Fruit fly (Drosophila melanogaster) ovary, adult (tissue): ENCODE measurements around the gene CG14427.

ENCODE experiments used
- CG17801 ChIP-seq: fragments of 200-800 bp; optimal IDR thresholded peaks from 2 replicates; lab custom pipeline; 2019; ENCODE audit warnings: missing biosample characterization, mild to moderate bottlenecking, missing genetic modification characterization, moderate library complexity; ENCODE audit not compliant: partially characterized antibody

Gene CG14427

dm6 chrX:7040205-7040866 lies at the start of gene CG14427:
TSS of gene CG14427 (plus strand) at chrX:7040603.
- TF ChIP-seq CG17801 (GFP tag; lab: Kevin White, UChicago), result no peak

dm6 chrX:6991286-6991685 lies 49.1 kb upstream of the CG14427 start, which contains the start of gene ogre:
TSS of gene ogre (minus strand) at chrX:6991318.
- TF ChIP-seq CG17801 (GFP tag; lab: Kevin White, UChicago), result no peak

dm6 chrX:6993350-6993749 lies 47.1 kb upstream of the CG14427 start, which contains the start of gene Inx7:
TSS of gene Inx7 (minus strand) at chrX:6993612.
- TF ChIP-seq CG17801 (GFP tag; lab: Kevin White, UChicago), result no peak

- TF ChIP-seq CG17801 (GFP tag; lab: Kevin White, UChicago), result peak; percentile 35
Measured at dm6 chrX:6993753-6994152, 46.6 kb upstream of the CG14427 start.

dm6 chrX:6994473-6995179 lies 45.8 kb upstream of the CG14427 start:
- TF ChIP-seq CG17801 (GFP tag; lab: Kevin White, UChicago), result no peak

dm6 chrX:6995258-6995657 lies 45.1 kb upstream of the CG14427 start:
- TF ChIP-seq CG17801 (GFP tag; lab: Kevin White, UChicago), result no peak

dm6 chrX:6996130-6996529 lies 44.3 kb upstream of the CG14427 start:
- no peak for TF ChIP-seq CG17801 (GFP tag; lab: Kevin White, UChicago)

- TF ChIP-seq CG17801 (GFP tag; lab: Kevin White, UChicago), result no peak
Measured at dm6 chrX:6996965-6997652, 43.3 kb upstream of the CG14427 start.

- peak; percentile 22 for TF ChIP-seq CG17801 (GFP tag; lab: Kevin White, UChicago)
Measured at dm6 chrX:6997653-6998491, 42.5 kb upstream of the CG14427 start.

- TF ChIP-seq CG17801 (GFP tag; lab: Kevin White, UChicago), result peak; percentile 85
Measured at dm6 chrX:6998492-6998852, 41.9 kb upstream of the CG14427 start, which contains the start of gene Inx2. TSS of gene Inx2 (plus strand) at chrX:6998672.

dm6 chrX:7000444-7001134 lies 39.8 kb upstream of the CG14427 start:
- TF ChIP-seq CG17801 (GFP tag; lab: Kevin White, UChicago), result no peak

dm6 chrX:7001135-7001769 lies 39.2 kb upstream of the CG14427 start:
- TF ChIP-seq CG17801 (GFP tag; lab: Kevin White, UChicago), result no peak

dm6 chrX:7004101-7004700 lies 36.2 kb upstream of the CG14427 start:
- no peak for TF ChIP-seq CG17801 (GFP tag; lab: Kevin White, UChicago)
